Worm (Caenorhabditis elegans): Measurements from ENCODE around the gene fre-1.

DNA sequence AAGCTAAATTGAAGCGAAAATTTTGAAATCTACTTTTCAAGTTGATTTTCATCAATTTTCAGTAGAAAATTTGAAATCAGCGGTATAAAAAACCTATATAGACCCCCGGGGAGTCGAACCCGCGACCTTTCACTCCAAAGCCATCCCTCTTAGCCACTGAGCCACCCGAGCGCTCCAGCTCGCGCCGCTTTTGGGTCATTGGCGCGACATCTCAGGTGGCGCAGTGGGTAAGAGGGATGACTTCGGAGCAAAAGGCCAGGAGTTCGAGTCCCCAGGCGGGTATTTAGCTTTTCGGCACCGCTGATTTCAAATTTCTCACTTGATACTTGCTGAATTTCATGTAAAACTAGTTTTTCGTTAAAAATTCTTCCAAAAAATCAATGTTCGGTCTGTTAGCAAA is 39.1 kb upstream of the fre-1 start:
- TF ChIP-seq rec-8 (tag; optimal IDR thresholded peaks at IDR 0.05) (no peak), lsl-1 (GFP tag; optimal IDR thresholded peaks at IDR 0.05) (no peak), let-607 (tag; optimal IDR thresholded peaks at IDR 0.05) (no peak), ztf-26 (tag; optimal IDR thresholded peaks at IDR 0.05) (no peak), unc-130 (GFP tag; optimal IDR thresholded peaks at IDR 0.05) (no peak), ekl-4 (GFP tag; IDR thresholded peaks at IDR 0.05) (no peak), bed-2 (GFP tag; IDR thresholded peaks at IDR 0.05) (no peak), ceh-91 (GFP tag; IDR thresholded peaks at IDR 0.05) (no peak)

All from whole organism, young adult.